Fruit fly (Drosophila melanogaster) whole organism, embryonic: ENCODE measurements around the gene TbCMF46.

Experiments
- Ada2b ChIP-seq: fragments of 200-800 bp; sonication (Bioruptor generic); IDR thresholded peaks from 2 replicates; pipeline ENCODE4 v1.3.6; 2022; ENCODE audit warnings: missing biosample characterization, missing genetic modification characterization
- BEAF-32 ChIP-seq: fragments of 200-800 bp; sonication (Bioruptor generic); optimal IDR thresholded peaks from 3 replicates; lab custom pipeline; 2017; ENCODE audit warnings: missing biosample characterization, missing genetic modification characterization, mild to moderate bottlenecking, moderate library complexity, missing genetic modification reagents
- C15 ChIP-seq: fragments of 200-800 bp; sonication (Bioruptor generic); IDR thresholded peaks from 3 replicates; pipeline ENCODE4 v1.3.6; 2022; ENCODE audit warnings: missing biosample characterization, missing genetic modification characterization
- CG10267 ChIP-seq: fragments of 200-800 bp; sonication (Bioruptor generic); optimal IDR thresholded peaks from 2 replicates; lab custom pipeline; 2018; ENCODE audit warnings: missing biosample characterization, mild to moderate bottlenecking, missing genetic modification characterization, moderate library complexity
- CG10565 ChIP-seq: fragments of 200-800 bp; sonication (Bioruptor generic); optimal IDR thresholded peaks from 3 replicates; lab custom pipeline; 2016; ENCODE audit warnings: missing biosample characterization, mild to moderate bottlenecking, missing genetic modification characterization
- CG11560 ChIP-seq: fragments of 200-800 bp; sonication (Bioruptor generic); IDR thresholded peaks from 3 replicates; pipeline ENCODE4 v1.3.6; 2022; ENCODE audit warnings: missing biosample characterization, missing genetic modification characterization
- CG11695 ChIP-seq: fragments of 200-800 bp; sonication (Bioruptor generic); IDR thresholded peaks from 3 replicates; pipeline ENCODE4 v1.3.6; 2022; ENCODE audit warnings: missing biosample characterization, missing genetic modification characterization
- CG12104 ChIP-seq: fragments of 200-800 bp; sonication (Bioruptor generic); optimal IDR thresholded peaks from 3 replicates; lab custom pipeline; 2016; ENCODE audit warnings: missing biosample characterization, missing genetic modification characterization
- CG13775 ChIP-seq: fragments of 200-800 bp; sonication (Bioruptor generic); optimal IDR thresholded peaks from 3 replicates; lab custom pipeline; 2017; ENCODE audit warnings: missing biosample characterization, mild to moderate bottlenecking, missing genetic modification characterization
- CG15073 ChIP-seq: fragments of 200-800 bp; sonication (Bioruptor generic); optimal IDR thresholded peaks from 2 replicates; lab custom pipeline; 2016; ENCODE audit warnings: missing biosample characterization, missing genetic modification characterization
- CG15269 ChIP-seq: fragments of 200-800 bp; sonication (Bioruptor generic); optimal IDR thresholded peaks from 2 replicates; lab custom pipeline; 2018; ENCODE audit warnings: missing biosample characterization, mild to moderate bottlenecking, missing genetic modification characterization, moderate library complexity
- CG1647 ChIP-seq: fragments of 200-800 bp; sonication (Bioruptor generic); optimal IDR thresholded peaks from 3 replicates; lab custom pipeline; 2016; ENCODE audit warnings: missing biosample characterization, missing genetic modification characterization
- CG17186 ChIP-seq: fragments of 200-800 bp; sonication (Bioruptor generic); optimal IDR thresholded peaks from 3 replicates; lab custom pipeline; 2017; ENCODE audit warnings: missing biosample characterization, missing genetic modification reagents, missing genetic modification characterization
- CG1792 ChIP-seq: fragments of 200-800 bp; sonication (Bioruptor generic); optimal IDR thresholded peaks from 2 replicates; lab custom pipeline; 2016; ENCODE audit warnings: missing biosample characterization, missing genetic modification characterization
- CG18011 ChIP-seq: fragments of 200-800 bp; sonication (Bioruptor generic); optimal IDR thresholded peaks from 2 replicates; lab custom pipeline; 2017; ENCODE audit warnings: missing biosample characterization, missing genetic modification characterization, mild to moderate bottlenecking, moderate library complexity, missing genotype
- CG18599 ChIP-seq: fragments of 200-800 bp; sonication (Bioruptor generic); optimal IDR thresholded peaks from 3 replicates; lab custom pipeline; 2017; ENCODE audit warnings: missing biosample characterization, missing genetic modification characterization, mild to moderate bottlenecking, moderate library complexity, missing genetic modification reagents
- CG18764 ChIP-seq: fragments of 200-800 bp; sonication (Bioruptor generic); optimal IDR thresholded peaks from 3 replicates; lab custom pipeline; 2016; ENCODE audit warnings: missing biosample characterization, missing genetic modification characterization
- CG33213 ChIP-seq: fragments of 200-800 bp; sonication (Bioruptor generic); optimal IDR thresholded peaks from 3 replicates; lab custom pipeline; 2016; ENCODE audit warnings: missing biosample characterization, missing genetic modification characterization
- CG4730 ChIP-seq: fragments of 200-800 bp; sonication (Bioruptor generic); IDR thresholded peaks from 2 replicates; pipeline ENCODE4 v1.3.6; 2022; ENCODE audit warnings: missing biosample characterization, missing genetic modification characterization
- CG6254 ChIP-seq: fragments of 200-800 bp; sonication (Bioruptor generic); optimal IDR thresholded peaks from 3 replicates; lab custom pipeline; 2017; ENCODE audit warnings: mild to moderate bottlenecking, missing biosample characterization, missing genetic modification reagents, missing genetic modification characterization
- CG9932 ChIP-seq: fragments of 200-800 bp; sonication (Bioruptor generic); IDR thresholded peaks from 2 replicates; pipeline ENCODE4 v1.3.6; 2022; ENCODE audit warnings: missing biosample characterization, missing genetic modification characterization
- D19B ChIP-seq: fragments of 200-800 bp; sonication (Bioruptor generic); optimal IDR thresholded peaks from 2 replicates; lab custom pipeline; 2017; ENCODE audit warnings: missing biosample characterization, mild to moderate bottlenecking, missing genetic modification characterization
- Doc2 ChIP-seq: fragments of 200-800 bp; sonication (Bioruptor generic); IDR thresholded peaks from 2 replicates; pipeline ENCODE4 v1.3.6; 2022; ENCODE audit warnings: missing biosample characterization, missing genetic modification characterization
- HmgD ChIP-seq: fragments of 200-800 bp; sonication (Bioruptor generic); optimal IDR thresholded peaks from 3 replicates; lab custom pipeline; 2016; ENCODE audit warnings: missing biosample characterization, missing genetic modification characterization
- Hsf ChIP-seq: fragments of 200-800 bp; sonication (Bioruptor generic); optimal IDR thresholded peaks from 3 replicates; lab custom pipeline; 2016; ENCODE audit warnings: missing biosample characterization, missing genetic modification characterization
- MESR4 ChIP-seq: fragments of 200-800 bp; sonication (Bioruptor generic); optimal IDR thresholded peaks from 2 replicates; lab custom pipeline; 2018; ENCODE audit warnings: missing biosample characterization, mild to moderate bottlenecking, missing genetic modification characterization, moderate library complexity
- Nf-YC ChIP-seq: fragments of 200-800 bp; optimal IDR thresholded peaks from 3 replicates; lab custom pipeline; 2019; ENCODE audit warnings: missing biosample characterization, mild to moderate bottlenecking, missing genetic modification characterization, moderate library complexity
- Rx ChIP-seq: fragments of 200-800 bp; sonication (Bioruptor generic); IDR thresholded peaks from 2 replicates; pipeline ENCODE4 v1.3.6; 2022; ENCODE audit warnings: missing biosample characterization, missing genetic modification characterization
- Vsx1 ChIP-seq: fragments of 200-800 bp; sonication (Bioruptor generic); optimal IDR thresholded peaks from 2 replicates; lab custom pipeline; 2017; ENCODE audit warnings: missing biosample characterization, mild to moderate bottlenecking, missing genetic modification characterization, missing genetic modification reagents
- ac ChIP-seq: fragments of 200-800 bp; sonication (Bioruptor generic); optimal IDR thresholded peaks from 3 replicates; lab custom pipeline; 2017; ENCODE audit warnings: missing biosample characterization, mild to moderate bottlenecking, missing genetic modification characterization
- bab2 ChIP-seq: fragments of 200-800 bp; sonication (Bioruptor generic); optimal IDR thresholded peaks from 2 replicates; lab custom pipeline; 2016; ENCODE audit warnings: missing biosample characterization, missing genetic modification characterization
- bigmax ChIP-seq: fragments of 200-800 bp; sonication (Bioruptor generic); optimal IDR thresholded peaks from 2 replicates; lab custom pipeline; 2018; ENCODE audit warnings: missing biosample characterization, mild to moderate bottlenecking, missing genetic modification characterization
- cato ChIP-seq: fragments of 200-800 bp; sonication (Bioruptor generic); optimal IDR thresholded peaks from 2 replicates; lab custom pipeline; 2016; ENCODE audit warnings: missing biosample characterization, missing genetic modification characterization, borderline replicate concordance
- chif ChIP-seq, 2 experiments: fragments of 200-800 bp; sonication (Bioruptor generic); optimal IDR thresholded peaks; 3 replicates each; lab custom pipeline; 2016; ENCODE audit warnings: missing biosample characterization in 2 of 2, missing genetic modification characterization in 2 of 2
- dmrt11E ChIP-seq: fragments of 200-800 bp; sonication (Bioruptor generic); optimal IDR thresholded peaks from 3 replicates; lab custom pipeline; 2018; ENCODE audit warnings: missing biosample characterization, mild to moderate bottlenecking, missing genetic modification characterization, moderate library complexity
- emc ChIP-seq: fragments of 200-800 bp; sonication (Bioruptor generic); optimal IDR thresholded peaks from 2 replicates; lab custom pipeline; 2016; ENCODE audit warnings: missing biosample characterization, missing genetic modification characterization
- ems ChIP-seq: fragments of 200-800 bp; sonication (Bioruptor generic); optimal IDR thresholded peaks from 3 replicates; lab custom pipeline; 2016; ENCODE audit warnings: missing biosample characterization, missing genetic modification characterization
- gsb-n ChIP-seq: fragments of 200-800 bp; sonication (Bioruptor generic); optimal IDR thresholded peaks from 3 replicates; lab custom pipeline; 2018; ENCODE audit warnings: missing biosample characterization, mild to moderate bottlenecking, missing genetic modification characterization
- hbn ChIP-seq: fragments of 200-800 bp; sonication (Bioruptor generic); IDR thresholded peaks from 2 replicates; pipeline ENCODE4 v1.3.6; 2022; ENCODE audit warnings: missing biosample characterization, missing genetic modification characterization; ENCODE audit not compliant: partially characterized antibody
- her ChIP-seq: fragments of 200-800 bp; sonication (Bioruptor generic); optimal IDR thresholded peaks from 2 replicates; lab custom pipeline; 2016; ENCODE audit warnings: missing biosample characterization, missing genetic modification characterization
- nerfin-1 ChIP-seq: fragments of 200-800 bp; sonication (Bioruptor generic); optimal IDR thresholded peaks from 3 replicates; lab custom pipeline; 2019; ENCODE audit warnings: missing biosample characterization, mild to moderate bottlenecking, missing genetic modification characterization, moderate library complexity
- oc ChIP-seq: fragments of 200-800 bp; sonication (Bioruptor generic); optimal IDR thresholded peaks from 2 replicates; lab custom pipeline; 2018; ENCODE audit warnings: missing biosample characterization, mild to moderate bottlenecking, missing genetic modification characterization, moderate library complexity
- pzg ChIP-seq: fragments of 200-800 bp; sonication (Bioruptor generic); optimal IDR thresholded peaks from 3 replicates; lab custom pipeline; 2018; ENCODE audit warnings: missing biosample characterization, mild to moderate bottlenecking, missing genetic modification characterization, moderate library complexity
- sc ChIP-seq, 3 experiments: fragments of >200 bp in 2 of 3; fragments of 200-800 bp in 1 of 3; sonication (Bioruptor generic) in 1 of 3; optimal IDR thresholded peaks; 2 replicates in 2 of 3; 3 replicates in 1 of 3; lab custom pipeline; 2017; ENCODE audit warnings: mild to moderate bottlenecking in 1 of 3, missing biosample characterization in 1 of 3, missing genetic modification characterization in 1 of 3, missing genetic modification reagents in 1 of 3
- stwl ChIP-seq: fragments of 200-800 bp; sonication (Bioruptor generic); optimal IDR thresholded peaks from 3 replicates; lab custom pipeline; 2018; ENCODE audit warnings: missing biosample characterization, mild to moderate bottlenecking, missing genetic modification characterization, moderate library complexity
- tll ChIP-seq, 2 experiments: fragments of 200-800 bp in 1 of 2; fragments of >200 bp in 1 of 2; sonication (Bioruptor generic) in 1 of 2; optimal IDR thresholded peaks; 2 replicates each; lab custom pipeline; 2017 to 2019; ENCODE audit warnings: missing biosample characterization in 2 of 2, missing genetic modification characterization in 2 of 2, mild to moderate bottlenecking in 1 of 2, moderate library complexity in 1 of 2
- zen ChIP-seq: fragments of 200-800 bp; sonication (Bioruptor generic); optimal IDR thresholded peaks from 3 replicates; lab custom pipeline; 2018; ENCODE audit warnings: missing biosample characterization, mild to moderate bottlenecking, missing genetic modification characterization, moderate library complexity
- zf30C ChIP-seq: fragments of 200-800 bp; sonication (Bioruptor generic); optimal IDR thresholded peaks from 3 replicates; lab custom pipeline; 2018; ENCODE audit warnings: missing biosample characterization, mild to moderate bottlenecking, missing genetic modification characterization

Gene TbCMF46

dm6 chr2L:9915011-9915850, 9.4 kb downstream of the TbCMF46 start, which contains the start of gene yip2 (continued):
- TF ChIP-seq CG33213 (GFP tag; lab: Kevin White, UChicago) (no peak), emc (no peak), stwl (no peak), MESR4 (GFP tag; lab: Kevin White, UChicago) (peak; percentile 27), CG18764 (GFP tag; lab: Kevin White, UChicago) (peak; percentile 1), Ada2b (peak; percentile 69), D19B (GFP tag; lab: Kevin White, UChicago) (peak; percentile 40), nerfin-1 (tag; lab: Kevin White, UChicago) (peak; percentile 3), CG9932 (peak; percentile 71), gsb-n (tag; lab: Kevin White, UChicago) (no peak), bab2 (peak; percentile 61), CG6254 (peak; percentile 59), C15 (no peak), CG12104 (GFP tag; lab: Kevin White, UChicago) (peak; percentile 14), CG15269 (peak; percentile 72), CG15073 (no peak), CG4730 (GFP tag; lab: Robert Waterston, UW) (0 out of 2 replicates have a peak, but pooled peaks have one; percentile 36), Vsx1 (GFP tag; lab: Kevin White, UChicago) (no peak), zf30C (GFP tag; lab: Kevin White, UChicago) (peak; percentile 88), ems (GFP tag; lab: Kevin White, UChicago) (peak; percentile 17), CG10267 (tag; lab: Kevin White, UChicago) (peak; percentile 36), CG13775 (GFP tag; lab: Kevin White, UChicago) (peak; percentile 17), CG10565 (GFP tag; lab: Kevin White, UChicago) (no peak), dmrt11E (tag; lab: Kevin White, UChicago) (no peak), BEAF-32 (GFP tag; lab: Kevin White, UChicago) (peak; percentile 2), CG11560 (tag; lab: Robert Waterston, UW) (no peak), chif (GFP tag; optimal IDR thresholded peaks at IDR 0.05; lab: Kevin White, UChicago) (peak in 1 of 2 experiments; percentile 28), bigmax (GFP tag; lab: Kevin White, UChicago) (no peak), ac (no peak), CG1647 (GFP tag; lab: Kevin White, UChicago) (no peak), sc (optimal IDR thresholded peaks at IDR 0.05; lab: Kevin White, UChicago) (no peak), sc (GFP tag; optimal IDR thresholded peaks at IDR 0.05; lab: Kevin White, UChicago) (no peak), CG11695 (GFP tag; lab: Robert Waterston, UW) (peak; percentile 63), pzg (peak; percentile 11), Hsf (peak; percentile 62), Doc2 (GFP tag; lab: Robert Waterston, UW) (no peak), oc (peak; percentile 40), tll (GFP tag; optimal IDR thresholded peaks at IDR 0.05; lab: Kevin White, UChicago) (no peak), CG17186 (GFP tag; lab: Kevin White, UChicago) (no peak), cato (GFP tag; lab: Kevin White, UChicago) (no peak), CG18599 (GFP tag; lab: Kevin White, UChicago) (peak; percentile 73), zen (tag; lab: Kevin White, UChicago) (no peak), hbn (no peak), Rx (GFP tag; lab: Robert Waterston, UW) (no peak), Nf-YC (tag; lab: Kevin White, UChicago) (peak; percentile 67), HmgD (GFP tag; lab: Kevin White, UChicago) (no peak), CG18011 (GFP tag; lab: Kevin White, UChicago) (peak; percentile 41), her (GFP tag; lab: Kevin White, UChicago) (peak; percentile 75), CG1792 (peak; percentile 48)
